Fruit fly (Drosophila melanogaster): ENCODE data around the gene RpL13A.

The RpL13A gene

DNA sequence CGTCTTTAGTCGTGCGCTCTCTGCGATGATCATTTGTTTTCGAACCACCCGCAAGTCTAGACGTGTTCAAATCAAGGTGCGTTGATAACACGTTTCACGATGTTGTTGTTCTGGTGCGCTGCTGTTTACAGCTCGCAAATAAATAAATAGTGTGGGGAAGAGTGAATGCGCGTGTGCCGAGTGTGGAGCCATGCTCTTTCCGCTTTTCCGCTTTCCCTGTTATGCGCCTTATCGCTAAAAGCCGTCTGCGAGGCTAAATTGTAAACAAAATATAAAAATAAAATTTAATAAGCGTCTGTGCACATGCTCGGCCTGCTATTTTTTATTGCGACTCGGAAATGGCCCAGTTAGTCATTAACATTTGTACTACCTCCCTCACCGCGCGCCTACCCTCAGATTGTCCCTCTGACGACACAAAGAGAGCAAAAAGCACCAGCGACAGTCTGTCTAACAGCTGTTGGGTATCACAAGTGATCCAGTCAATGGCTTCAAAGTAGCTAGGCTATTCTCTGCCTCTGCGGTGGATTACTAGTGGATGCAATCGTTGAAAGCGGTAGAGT is 48.5 kb downstream of the RpL13A start (continued):
- TF ChIP-seq CG3281 (GFP tag; optimal IDR thresholded peaks at IDR 0.05) = peak; percentile 86
- peak; percentile 72 for TF ChIP-seq CG8359 (GFP tag; optimal IDR thresholded peaks at IDR 0.05; ENCODE audit: borderline replicate concordance)
- no peak for TF ChIP-seq knrl (GFP tag; IDR thresholded peaks at IDR 0.05; ENCODE audit: partially characterized antibody)
- TF ChIP-seq lola (GFP tag; optimal IDR thresholded peaks at IDR 0.05) = peak in 1 of 3 experiments; percentile 44
- TF ChIP-seq CG9727 (GFP tag; optimal IDR thresholded peaks at IDR 0.05) = peak; percentile 80
- peak; percentile 87 for TF ChIP-seq CG1529 (GFP tag; optimal IDR thresholded peaks at IDR 0.05)
- peak; percentile 88 for TF ChIP-seq Vsx1 (GFP tag; optimal IDR thresholded peaks at IDR 0.05)
- peak; percentile 82 for TF ChIP-seq CG17359 (tag; optimal IDR thresholded peaks at IDR 0.05)
- 0 out of 3 replicates have a peak, but pooled peaks have one; percentile 12 for TF ChIP-seq CG14050 (GFP tag; IDR thresholded peaks at IDR 0.05)
- TF ChIP-seq mld (GFP tag; IDR thresholded peaks at IDR 0.05; ENCODE audit: partially characterized antibody) = no peak
- no peak for TF ChIP-seq tna (GFP tag; IDR thresholded peaks at IDR 0.05; ENCODE audit: partially characterized antibody)
- peak; percentile 71 for TF ChIP-seq rib (GFP tag; IDR thresholded peaks at IDR 0.05)
- TF ChIP-seq jumu (GFP tag; optimal IDR thresholded peaks at IDR 0.05) = no peak
- TF ChIP-seq Hr39 (optimal IDR thresholded peaks at IDR 0.05) = no peak
- TF ChIP-seq CG12391 (tag; optimal IDR thresholded peaks at IDR 0.05) = peak; percentile 38
- peak; percentile 31; the same call in 1 of the 2 replicates for TF ChIP-seq gsb (GFP tag; IDR thresholded peaks at IDR 0.05)
- TF ChIP-seq CG12236 (GFP tag; optimal IDR thresholded peaks at IDR 0.05) = peak; percentile 50
- peak; percentile 89 for TF ChIP-seq CG33557 (GFP tag; optimal IDR thresholded peaks at IDR 0.05)
- TF ChIP-seq Fer3 (tag; optimal IDR thresholded peaks at IDR 0.05) = peak; percentile 71
- TF ChIP-seq CG4854 (GFP tag; optimal IDR thresholded peaks at IDR 0.05) = peak; percentile 44
- peak; percentile 28 to 53 for TF ChIP-seq chif (GFP tag; optimal IDR thresholded peaks at IDR 0.05)
- peak; percentile 79 for TF ChIP-seq CG1603 (tag; optimal IDR thresholded peaks at IDR 0.05)
- no peak for TF ChIP-seq CG10565 (GFP tag; optimal IDR thresholded peaks at IDR 0.05)
- peak; percentile 8 for TF ChIP-seq CG30431 (GFP tag; optimal IDR thresholded peaks at IDR 0.05)
- peak; percentile 89 for TF ChIP-seq salm (tag; optimal IDR thresholded peaks at IDR 0.05)
- peak; percentile 78 for TF ChIP-seq Lhr (GFP tag; optimal IDR thresholded peaks at IDR 0.05)
- peak; percentile 19 for TF ChIP-seq HLH54F (GFP tag; optimal IDR thresholded peaks at IDR 0.05)
- TF ChIP-seq ken (GFP tag; IDR thresholded peaks at IDR 0.05) = 0 out of 3 replicates have a peak, but pooled peaks have one; percentile 49
- peak; percentile 56 for TF ChIP-seq maf-S (GFP tag; optimal IDR thresholded peaks at IDR 0.05)
- peak; percentile 62 for TF ChIP-seq CG8281 (tag; optimal IDR thresholded peaks at IDR 0.05)
- TF ChIP-seq Trl (optimal IDR thresholded peaks at IDR 0.05) = peak in 1 of 2 experiments; percentile 62
- peak; percentile 74 for TF ChIP-seq Trl (GFP tag; optimal IDR thresholded peaks at IDR 0.05)
- peak; percentile 63 for TF ChIP-seq ewg (GFP tag; optimal IDR thresholded peaks at IDR 0.05)
- peak; percentile 92 for TF ChIP-seq CG18599 (GFP tag; optimal IDR thresholded peaks at IDR 0.05)
- no peak for TF ChIP-seq cas (GFP tag; IDR thresholded peaks at IDR 0.05)
- TF ChIP-seq CkIIα-i1 (GFP tag; IDR thresholded peaks at IDR 0.05) = no peak
- TF ChIP-seq CG31224 (GFP tag; IDR thresholded peaks at IDR 0.05) = no peak
- peak; percentile 21 for TF ChIP-seq Usf (GFP tag; optimal IDR thresholded peaks at IDR 0.05)
- no peak for TF ChIP-seq Gsc (GFP tag; IDR thresholded peaks at IDR 0.05)
- no peak for TF ChIP-seq CG7839 (tag; optimal IDR thresholded peaks at IDR 0.05)
- peak; percentile 73 for TF ChIP-seq Nf-YB (GFP tag; optimal IDR thresholded peaks at IDR 0.05)
- TF ChIP-seq NFAT (GFP tag; IDR thresholded peaks at IDR 0.05) = no peak
- TF ChIP-seq CG6854 (GFP tag; optimal IDR thresholded peaks at IDR 0.05) = peak; percentile 83
- TF ChIP-seq CG14710 (tag; optimal IDR thresholded peaks at IDR 0.05) = peak; percentile 72
- TF ChIP-seq Doc3 (GFP tag; IDR thresholded peaks at IDR 0.05; ENCODE audit: partially characterized antibody) = no peak
- TF ChIP-seq TFAM (GFP tag; optimal IDR thresholded peaks at IDR 0.05) = peak; percentile 25
- TF ChIP-seq Tbp (GFP tag; optimal IDR thresholded peaks at IDR 0.05) = no peak
- no peak for TF ChIP-seq scrt (GFP tag; optimal IDR thresholded peaks at IDR 0.05)
- no peak for TF ChIP-seq Sin3A (optimal IDR thresholded peaks at IDR 0.05)
- peak; percentile 68 for TF ChIP-seq CG11695 (GFP tag; IDR thresholded peaks at IDR 0.05)

Measured in whole organism, embryonic.